Worm (Caenorhabditis elegans): ENCODE results near the gene Y62E10A.19.

DNA sequence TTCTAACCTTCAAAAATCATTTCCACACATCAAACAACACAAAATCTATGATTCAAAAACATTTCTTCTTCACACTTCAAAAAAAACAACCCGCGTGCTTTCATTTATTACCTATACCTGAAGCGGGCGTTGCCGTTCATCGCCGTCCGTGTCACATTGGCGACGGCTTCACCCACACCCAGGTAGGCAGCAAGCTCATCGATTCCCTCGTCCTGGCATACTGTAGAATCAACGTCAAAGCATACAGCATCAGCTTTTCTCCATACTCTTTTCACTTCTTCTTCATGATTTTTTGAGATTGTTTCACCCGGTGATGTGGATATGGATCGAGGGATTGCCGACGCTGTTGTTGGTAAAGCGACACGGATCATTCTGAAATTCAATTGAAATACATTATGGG is 15.9 kb downstream of the Y62E10A.19 start:
- TF ChIP-seq scrt-1 (GFP tag; IDR thresholded peaks at IDR 0.05): no peak
- no peak for TF ChIP-seq ets-7 (tag; optimal IDR thresholded peaks at IDR 0.05)
- TF ChIP-seq ama-1 (optimal IDR thresholded peaks at IDR 0.05): no peak
- TF ChIP-seq pes-1 (GFP tag; IDR thresholded peaks at IDR 0.05): no peak
- TF ChIP-seq F13C5.2 (tag; optimal IDR thresholded peaks at IDR 0.05): no peak
- no peak for TF ChIP-seq hmg-4 (GFP tag; optimal IDR thresholded peaks at IDR 0.05)
- TF ChIP-seq ceh-36 (tag; optimal IDR thresholded peaks at IDR 0.05): no peak
- TF ChIP-seq ceh-13 (GFP tag; optimal IDR thresholded peaks at IDR 0.05): no peak
- no peak for TF ChIP-seq tbx-37 (GFP tag; conservative IDR thresholded peaks at IDR 0.05)
- no peak for TF ChIP-seq hnd-1 (tag; optimal IDR thresholded peaks at IDR 0.05)
- no peak for TF ChIP-seq hmbx-1 (tag; optimal IDR thresholded peaks at IDR 0.05)
- no peak for TF ChIP-seq tbx-11 (GFP tag; IDR thresholded peaks at IDR 0.05)
- TF ChIP-seq flt-1 (GFP tag; IDR thresholded peaks at IDR 0.05): no peak
- no peak for TF ChIP-seq tra-4 (tag; optimal IDR thresholded peaks at IDR 0.05)

All from whole organism, early embryonic.